Worm (Caenorhabditis elegans) whole organism, midembryonic: ENCODE data around the gene Y45G12B.3.

Experiments
- T22C8.4 ChIP-seq: fragments of 200-800 bp; sonication (Bioruptor generic); IDR thresholded peaks from 2 replicates; pipeline ENCODE4 v1.3.6; 2022; ENCODE audit warnings: missing genetic modification characterization, missing compliant biosample characterization
- flt-1 ChIP-seq: fragments of 200-800 bp; sonication (Bioruptor generic); IDR thresholded peaks from 2 replicates; pipeline ENCODE4 v1.3.6; 2022; ENCODE audit warnings: missing genetic modification characterization, missing compliant biosample characterization
- klf-2 ChIP-seq: fragments of 200-800 bp; sonication (Bioruptor generic); conservative IDR thresholded peaks from 2 replicates; pipeline ENCODE4 v1.3.6; 2022; ENCODE audit warnings: missing genetic modification reagents, missing genetic modification characterization, missing compliant biosample characterization
- med-1 ChIP-seq: sonication (generic microtip); optimal IDR thresholded peaks from 2 replicates; lab custom pipeline; 2017; ENCODE audit warnings: missing genetic modification characterization, mild to moderate bottlenecking, missing compliant biosample characterization, antibody characterized with exemption, missing genetic modification reagents; ENCODE audit not compliant: insufficient read depth
- ref-1 ChIP-seq: fragments of 200-800 bp; sonication (Bioruptor generic); conservative IDR thresholded peaks from 2 replicates; pipeline ENCODE4 v1.3.6; 2022; ENCODE audit warnings: missing genetic modification reagents, missing genetic modification characterization, missing compliant biosample characterization
- tab-1 ChIP-seq: fragments of 200-800 bp; sonication (Bioruptor generic); IDR thresholded peaks from 2 replicates; pipeline ENCODE4 v1.3.6; 2022; ENCODE audit warnings: missing genetic modification characterization, missing compliant biosample characterization
- ztf-23 ChIP-seq: fragments of 200-800 bp; sonication (Bioruptor generic); IDR thresholded peaks from 2 replicates; pipeline ENCODE4 v1.3.6; 2022; ENCODE audit warnings: missing genetic modification reagents, missing genetic modification characterization, missing compliant biosample characterization
- ztf-29 ChIP-seq: fragments of 200-800 bp; sonication (Bioruptor generic); IDR thresholded peaks from 2 replicates; pipeline ENCODE4 v1.3.6; 2022; ENCODE audit warnings: missing genetic modification reagents, missing genetic modification characterization, missing compliant biosample characterization

- no peak for TF ChIP-seq ref-1 (GFP tag; lab: Robert Waterston, UW)
- TF ChIP-seq T22C8.4 (GFP tag; lab: Robert Waterston, UW): no peak
- no peak for TF ChIP-seq klf-2
- no peak for TF ChIP-seq flt-1
- TF ChIP-seq ztf-23 (GFP tag; lab: Robert Waterston, UW): no peak
- no peak for TF ChIP-seq ztf-29 (GFP tag; lab: Robert Waterston, UW)
- no peak for TF ChIP-seq med-1 (GFP tag; lab: Kevin White, UChicago)
- no peak for TF ChIP-seq tab-1 (GFP tag; lab: Robert Waterston, UW)
These were observed 6.8 kb upstream of the Y45G12B.3 start for ce11 chrV:2702883-2703282.
